Fruit fly (Drosophila melanogaster) S2 (cell line): ENCODE results near the gene CG13454.

Experiments used
- CG8478 ChIP-seq: fragments of >200 bp; optimal IDR thresholded peaks from 2 replicates; lab custom pipeline; 2018
- CTCF ChIP-seq, 2 experiments: fragments of >200 bp; optimal IDR thresholded peaks; 2 replicates each; lab custom pipeline; 2018

The CG13454 gene

DNA sequence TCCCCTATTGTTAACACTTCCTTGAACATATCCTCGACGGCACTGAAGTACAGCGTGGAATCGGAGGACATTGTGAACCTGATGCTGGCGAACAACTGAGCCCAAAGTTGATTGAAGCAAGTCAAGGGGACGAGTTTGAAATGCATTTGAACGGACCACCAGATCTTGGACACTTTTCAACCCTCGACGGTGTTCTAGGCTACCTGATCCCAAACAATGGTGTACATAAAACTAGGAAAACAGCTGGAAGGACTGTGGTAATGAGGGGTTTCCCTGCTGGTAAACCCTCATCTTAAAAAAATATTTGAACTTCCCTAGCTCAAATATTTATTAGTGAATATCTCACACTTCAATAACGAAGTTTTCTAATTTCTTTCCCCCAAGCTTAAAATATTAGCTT is at the start of gene CG13454:
Gene CG13454 (minus strand): TSS at position 101 of the 400 bp plus-strand sequence.
- TF ChIP-seq CG8478 (lab: Kevin White, UChicago) (no peak), CTCF (optimal IDR thresholded peaks at IDR 0.05; lab: Kevin White, UChicago) (no peak)

DNA sequence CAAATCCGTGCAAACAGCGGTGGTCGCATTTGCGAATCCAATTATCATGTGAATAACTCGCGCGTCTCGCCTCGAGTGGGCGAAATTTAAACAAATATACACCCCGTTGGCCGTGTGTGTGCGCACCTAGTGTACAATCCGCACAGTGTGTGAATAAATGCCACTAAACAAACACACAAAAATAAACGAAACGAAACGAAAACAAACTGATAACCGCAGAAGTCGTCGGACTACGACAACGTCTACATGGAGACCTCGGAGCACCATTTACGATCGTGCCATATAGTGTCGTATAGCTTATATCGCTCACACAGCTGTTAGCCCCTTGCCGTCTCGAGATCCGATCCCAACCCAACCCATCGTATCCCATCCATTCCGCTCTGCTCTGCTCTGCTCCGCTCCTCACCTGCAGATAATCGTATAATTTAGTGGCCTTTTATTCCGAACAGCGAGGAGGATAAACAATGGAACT is 49.7 kb upstream of the CG13454 start:
- TF ChIP-seq CTCF (optimal IDR thresholded peaks at IDR 0.05; lab: Kevin White, UChicago), result no peak
- TF ChIP-seq CG8478 (lab: Kevin White, UChicago), result no peak

DNA sequence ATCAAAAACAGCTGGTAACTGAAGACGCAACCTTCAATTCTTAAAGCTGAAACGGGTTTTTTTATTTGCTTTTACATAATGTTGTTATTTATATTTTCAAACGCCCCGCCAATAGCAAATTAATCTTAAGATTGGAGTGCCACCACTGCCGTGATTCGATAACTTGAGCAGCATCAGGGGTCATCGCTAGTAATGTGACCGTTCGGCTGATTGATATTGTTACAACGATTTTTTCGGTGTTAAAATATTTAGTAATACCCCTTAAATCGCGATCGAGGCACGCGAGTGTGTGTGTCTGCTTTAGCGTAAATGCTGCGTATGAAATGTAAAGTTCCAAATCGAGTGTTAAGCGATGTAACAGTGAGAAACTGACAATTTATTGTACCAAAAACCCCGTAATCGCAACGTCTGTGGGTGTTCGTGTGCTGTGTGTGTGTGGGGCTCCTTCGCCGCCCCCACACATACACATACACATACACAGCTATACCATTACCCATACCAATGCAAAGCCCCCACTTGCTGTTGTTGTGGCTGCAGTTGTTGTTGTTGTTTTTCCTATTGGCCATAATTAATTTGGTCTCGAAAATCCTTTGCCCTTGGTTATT is 49.1 kb upstream of the CG13454 start, which contains the start of gene dop:
Gene dop (plus strand): TSS at position 185 of the 605 bp plus-strand sequence.
- TF ChIP-seq CTCF (optimal IDR thresholded peaks at IDR 0.05; lab: Kevin White, UChicago), result no peak
- no peak for TF ChIP-seq CG8478 (lab: Kevin White, UChicago)

DNA sequence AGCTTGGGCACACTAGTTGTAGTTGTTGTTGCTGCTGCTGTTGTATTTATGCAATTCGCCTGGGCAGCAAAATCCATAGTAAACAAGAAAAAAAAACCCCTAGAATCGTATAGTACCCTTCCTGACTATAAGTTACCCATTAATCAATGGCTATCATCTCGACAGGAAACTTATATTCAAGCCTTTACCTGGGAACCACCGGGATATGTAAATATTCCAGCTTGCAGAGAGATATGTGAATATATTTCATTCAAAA is 46.9 kb upstream of the CG13454 start:
- TF ChIP-seq CG8478 (lab: Kevin White, UChicago), result no peak
- TF ChIP-seq CTCF (optimal IDR thresholded peaks at IDR 0.05; lab: Kevin White, UChicago), result no peak

DNA sequence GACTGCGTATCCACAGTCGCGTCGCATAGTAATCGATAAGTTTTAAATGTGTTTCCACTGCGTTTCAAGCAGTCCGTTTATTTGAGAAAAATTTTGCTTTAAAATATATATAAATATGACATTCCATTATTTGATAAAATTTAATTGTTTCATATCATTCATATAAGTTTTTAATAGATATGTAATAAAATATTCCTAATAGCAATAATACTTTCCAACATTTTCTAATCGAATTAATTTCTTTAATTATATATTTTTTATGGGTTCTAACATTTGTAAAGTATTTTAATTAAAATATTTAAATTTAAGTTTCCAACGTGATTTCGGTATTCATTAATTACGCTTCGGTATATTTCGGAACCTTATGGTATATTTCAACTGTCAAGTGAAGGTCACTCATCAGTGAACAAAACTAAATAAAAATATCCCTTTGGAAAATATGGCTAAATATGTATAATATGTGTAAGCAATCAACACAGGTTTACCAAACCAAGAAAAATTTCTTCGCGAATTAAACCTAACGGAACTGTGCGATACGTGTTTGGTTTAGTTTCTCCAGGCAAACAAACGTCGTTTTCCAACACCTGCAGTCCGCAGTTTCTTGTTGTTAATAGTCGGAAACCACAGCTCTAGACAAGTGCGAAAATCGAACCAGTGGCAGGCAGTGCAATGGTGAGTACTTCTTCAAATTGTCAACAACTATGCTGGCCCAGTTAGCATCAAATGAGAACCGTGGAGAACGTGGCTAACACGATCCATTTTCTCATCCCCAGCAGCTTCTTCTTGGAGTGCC is 46.4 kb upstream of the CG13454 start, which contains the start of the genes CG7739 and SCCRO:
Gene CG7739 (minus strand): TSS at position 8 of the 793 bp plus-strand sequence.
Gene SCCRO (plus strand): TSS at position 370 of the 793 bp plus-strand sequence.
- TF ChIP-seq CTCF (optimal IDR thresholded peaks at IDR 0.05; lab: Kevin White, UChicago), result no peak
- no peak for TF ChIP-seq CG8478 (lab: Kevin White, UChicago)

DNA sequence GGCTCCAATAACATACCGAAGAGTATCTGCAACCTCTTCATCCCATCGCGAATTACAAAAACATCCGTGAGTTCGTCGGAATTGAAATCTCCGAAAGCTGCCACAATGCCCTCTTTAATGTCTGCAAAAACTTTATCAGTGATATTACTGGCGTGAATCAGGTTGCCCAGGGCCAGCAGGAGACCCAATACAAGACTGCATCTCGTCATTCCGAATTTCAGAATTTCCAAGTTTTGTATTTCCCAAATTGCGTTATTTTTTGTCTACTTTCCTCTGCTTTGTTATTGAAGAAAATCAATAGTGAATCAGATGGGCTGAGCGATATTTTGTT is 45.8 kb upstream of the CG13454 start:
- TF ChIP-seq CG8478 (lab: Kevin White, UChicago) (no peak), CTCF (optimal IDR thresholded peaks at IDR 0.05; lab: Kevin White, UChicago) (no peak)

DNA sequence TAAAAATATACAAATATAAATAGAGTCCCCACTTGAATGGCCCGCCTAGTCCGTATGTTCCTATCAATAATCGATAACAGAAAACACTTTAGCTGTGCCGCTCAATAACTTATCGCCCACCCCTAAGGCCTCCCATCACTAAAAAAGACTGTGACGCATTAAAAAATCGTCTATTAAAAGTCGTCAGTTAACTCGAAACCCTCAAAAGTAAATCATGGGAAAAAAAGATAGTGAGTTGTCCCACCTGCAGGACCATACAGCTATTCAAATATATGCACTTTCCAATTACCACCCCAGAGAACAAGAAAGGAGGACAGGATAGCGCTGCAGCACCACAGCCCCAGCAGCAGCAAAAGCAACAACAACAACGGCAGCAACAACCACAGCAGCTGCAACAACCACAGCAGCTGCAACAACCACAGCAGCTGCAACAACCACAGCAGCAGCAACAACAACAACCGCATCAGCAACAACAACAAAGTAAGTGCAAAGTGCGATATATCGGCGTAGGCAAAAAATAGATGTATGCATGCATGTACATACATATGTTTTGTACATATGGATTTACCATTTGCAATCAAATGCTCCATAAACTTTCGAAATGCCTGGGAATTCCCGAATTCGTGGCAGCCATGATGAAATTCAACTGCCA is 37.3 kb upstream of the CG13454 start, which contains the start of gene AGO2:
Gene AGO2 (plus strand): TSS at position 121 of the 652 bp plus-strand sequence.
- TF ChIP-seq CG8478 (lab: Kevin White, UChicago) (no peak), CTCF (optimal IDR thresholded peaks at IDR 0.05; lab: Kevin White, UChicago) (peak; percentile 54 to 67)

DNA sequence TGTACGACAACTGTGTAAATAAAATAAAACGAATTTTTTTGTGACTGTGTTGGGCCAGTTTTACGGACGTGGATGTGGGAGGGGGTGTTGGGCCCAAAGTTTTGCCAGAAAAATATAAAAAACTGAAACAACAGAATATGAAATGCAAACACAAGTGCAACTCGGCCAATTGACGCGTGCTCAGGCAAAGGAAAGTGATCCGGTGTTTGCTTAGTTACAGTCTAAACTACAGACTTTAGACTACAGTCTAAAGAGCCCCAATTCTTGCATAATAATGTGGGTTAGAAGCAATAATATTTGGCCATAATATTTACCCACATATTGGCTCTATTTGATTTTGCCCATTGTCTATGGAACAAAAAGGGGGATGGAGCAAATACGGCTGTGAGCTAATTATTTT is 32.0 kb upstream of the CG13454 start:
- no peak for TF ChIP-seq CTCF (optimal IDR thresholded peaks at IDR 0.05; lab: Kevin White, UChicago)
- no peak for TF ChIP-seq CG8478 (lab: Kevin White, UChicago)

DNA sequence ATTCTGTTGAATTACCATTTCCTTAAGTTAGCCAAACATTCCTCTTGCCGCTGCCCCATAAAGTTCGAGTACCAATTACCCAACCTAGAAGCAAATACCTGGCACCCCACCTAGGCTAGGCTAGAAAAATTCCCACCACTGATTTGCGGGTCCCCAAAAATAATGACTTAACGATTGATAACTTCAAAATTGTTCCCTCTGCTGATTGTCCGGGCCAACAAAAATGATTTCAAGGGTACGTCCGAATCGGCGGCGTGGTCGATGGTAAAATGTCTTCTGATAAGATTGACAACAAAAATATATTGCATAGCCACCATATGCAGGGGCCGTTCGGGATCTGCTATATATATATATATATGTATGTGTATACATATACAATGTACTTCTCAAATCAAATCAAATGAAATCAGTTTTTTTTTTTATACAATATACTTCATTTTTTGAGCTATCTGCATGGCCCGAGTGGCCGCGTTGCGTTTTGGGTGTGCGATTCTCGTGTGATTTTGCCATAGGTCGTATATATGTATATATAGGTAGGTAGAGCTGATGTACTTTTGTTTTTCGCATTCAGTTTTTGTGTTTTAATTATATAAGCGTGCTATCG is 30.4 kb upstream of the CG13454 start:
- TF ChIP-seq CTCF (optimal IDR thresholded peaks at IDR 0.05; lab: Kevin White, UChicago), result no peak
- no peak for TF ChIP-seq CG8478 (lab: Kevin White, UChicago)

DNA sequence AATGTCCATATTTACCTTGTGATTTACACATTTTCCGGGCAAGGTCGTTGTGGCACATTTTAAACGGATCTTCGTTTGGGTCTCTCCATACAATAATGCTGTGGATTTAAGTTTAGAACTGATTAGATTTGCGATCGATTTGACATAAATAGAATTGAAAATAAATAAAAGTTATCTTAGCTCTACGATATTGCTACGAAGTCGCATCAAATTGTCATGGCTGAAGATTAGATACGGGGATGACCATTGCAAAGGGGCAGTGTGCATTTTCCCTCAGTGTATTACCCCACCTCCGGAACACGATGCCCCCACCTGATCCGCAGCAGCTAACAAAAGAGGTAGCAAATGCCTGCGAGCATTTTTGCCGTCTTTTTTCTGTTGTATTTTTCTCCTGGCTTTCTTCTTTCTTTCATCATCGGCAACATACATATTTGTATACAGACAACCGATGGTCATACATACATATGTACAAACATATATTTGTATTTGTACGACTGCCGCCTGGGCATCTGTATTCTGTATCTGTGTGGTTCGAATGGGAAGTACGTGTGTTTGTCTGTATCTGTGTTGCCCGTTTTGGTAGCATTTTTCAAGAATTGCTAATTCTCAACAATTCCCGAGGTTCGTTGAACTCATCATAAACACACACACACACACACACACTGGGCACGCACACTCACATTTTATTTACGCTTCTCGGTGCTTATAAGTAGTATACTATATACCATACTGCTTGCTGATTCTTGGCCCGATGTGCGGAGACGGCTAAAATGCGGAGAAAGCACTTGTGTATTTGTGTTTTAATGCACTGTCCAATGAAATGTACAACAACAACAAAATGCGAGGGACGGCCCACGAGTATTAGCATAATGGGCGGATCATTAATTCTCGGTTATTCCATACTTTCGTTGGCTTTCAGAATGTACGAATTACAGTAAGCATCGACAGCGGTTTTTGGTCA is 27.9 kb upstream of the CG13454 start:
- TF ChIP-seq CG8478 (lab: Kevin White, UChicago) (no peak), CTCF (optimal IDR thresholded peaks at IDR 0.05; lab: Kevin White, UChicago) (no peak)

DNA sequence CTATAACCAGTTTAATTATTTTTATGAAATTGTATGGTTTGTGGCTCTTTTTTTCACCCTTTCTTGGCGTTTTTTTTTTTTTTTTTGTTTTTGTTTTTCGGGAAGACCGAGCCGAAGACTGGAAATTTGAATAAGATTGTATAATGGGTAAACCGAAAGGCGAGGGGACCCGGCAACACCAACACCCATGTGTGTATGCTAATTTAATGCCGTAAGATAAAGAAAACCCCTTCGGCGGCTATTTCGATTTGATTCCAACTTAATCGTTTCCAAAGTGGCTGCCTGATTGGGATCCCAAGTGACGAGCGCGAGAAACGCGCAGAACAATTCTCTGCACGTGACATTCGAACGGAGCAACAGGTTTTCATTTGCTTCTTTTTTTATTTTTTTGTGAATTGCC is 26.6 kb upstream of the CG13454 start:
- TF ChIP-seq CTCF (optimal IDR thresholded peaks at IDR 0.05; lab: Kevin White, UChicago) (no peak), CG8478 (lab: Kevin White, UChicago) (no peak)

DNA sequence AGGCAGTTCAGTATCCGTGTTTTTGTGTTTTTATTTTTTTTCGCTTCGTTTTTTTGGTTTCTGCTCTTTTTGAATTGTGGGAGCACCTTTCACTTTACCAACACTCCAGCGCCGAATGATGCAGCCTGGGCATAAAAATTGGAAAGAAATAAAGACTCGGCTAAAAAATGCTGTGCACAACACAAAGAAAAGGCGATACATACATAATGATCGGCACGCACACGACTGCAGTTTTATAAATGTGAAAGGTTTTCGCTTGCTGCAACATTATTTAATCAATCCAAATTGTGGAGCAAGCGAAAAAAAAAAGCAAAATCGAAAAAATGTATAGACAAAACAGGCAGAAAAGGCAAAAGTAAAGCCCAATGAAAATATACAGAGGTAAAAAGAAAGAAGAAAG is 26.2 kb upstream of the CG13454 start:
- TF ChIP-seq CTCF (optimal IDR thresholded peaks at IDR 0.05; lab: Kevin White, UChicago) (no peak), CG8478 (lab: Kevin White, UChicago) (no peak)

DNA sequence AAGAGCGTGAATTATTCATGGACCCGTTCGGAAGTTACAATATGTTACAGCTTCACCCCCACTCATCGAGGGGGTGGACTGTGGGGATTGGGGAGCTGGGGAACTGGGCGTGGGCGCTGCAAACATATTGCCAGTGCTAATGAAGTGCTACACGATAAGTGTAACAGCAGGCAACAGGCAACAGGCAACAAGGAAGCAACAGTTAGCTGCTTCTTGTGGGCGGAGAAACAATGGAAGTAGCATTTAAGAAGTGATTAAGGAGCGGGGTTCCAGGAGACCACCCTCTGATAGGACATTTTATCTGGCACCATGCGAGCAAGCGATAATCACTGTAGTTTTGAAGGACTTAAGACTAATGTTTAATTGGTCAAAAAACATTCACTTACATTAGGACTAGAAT is 24.4 kb upstream of the CG13454 start:
- TF ChIP-seq CG8478 (lab: Kevin White, UChicago) (no peak), CTCF (optimal IDR thresholded peaks at IDR 0.05; lab: Kevin White, UChicago) (no peak)

DNA sequence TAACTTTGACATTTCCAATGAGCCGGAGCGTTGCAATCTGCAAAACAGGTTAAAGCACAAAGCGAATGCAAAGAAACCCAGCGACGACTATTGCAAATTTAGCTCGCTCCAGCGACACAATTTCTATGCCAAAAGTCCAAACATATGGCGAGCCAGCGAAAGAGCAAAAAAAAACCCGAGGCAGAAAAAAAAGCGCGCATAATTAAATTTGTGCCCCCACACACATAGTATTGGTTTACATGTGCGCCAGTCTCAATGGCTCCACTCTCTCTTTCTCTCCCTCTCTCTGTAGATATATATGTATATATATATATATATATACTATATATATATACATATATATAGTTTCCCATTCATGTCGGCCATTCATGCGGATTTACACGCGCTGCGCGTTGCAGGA is 23.8 kb upstream of the CG13454 start:
- TF ChIP-seq CTCF (optimal IDR thresholded peaks at IDR 0.05; lab: Kevin White, UChicago), result no peak
